Worm (Caenorhabditis elegans) whole organism, L1 larva: Measurements from ENCODE around the gene C14E2.5.

ENCODE experiments used
- aha-1 ChIP-seq: fragments of 150-350 bp; optimal IDR thresholded peaks from 2 replicates; lab custom pipeline; 2014; ENCODE audit warnings: missing biosample characterization, missing genetic modification characterization
- ceh-8 ChIP-seq: fragments of 200-800 bp; sonication (Bioruptor generic); optimal IDR thresholded peaks from 2 replicates; lab custom pipeline; 2018; ENCODE audit warnings: mild to moderate bottlenecking, missing genetic modification characterization, moderate library complexity, missing compliant biosample characterization
- ceh-82 ChIP-seq, 3 experiments: fragments of 150-350 bp in 1 of 3; sonication (generic microtip) in 2 of 3; optimal IDR thresholded peaks; 2 replicates each; lab custom pipeline; 2014 to 2017; ENCODE audit warnings: missing biosample characterization in 3 of 3, missing genetic modification characterization in 3 of 3
- ces-1 ChIP-seq: fragments of 150-350 bp; optimal IDR thresholded peaks from 2 replicates; lab custom pipeline; 2014; ENCODE audit warnings: missing biosample characterization, missing genetic modification reagents, missing genetic modification characterization
- dpl-1 ChIP-seq, 3 experiments: fragments of 150-350 bp in 2 of 3; sonication (generic microtip) in 1 of 3; optimal IDR thresholded peaks; 2 replicates each; lab custom pipeline; 2014 to 2017; ENCODE audit warnings: missing biosample characterization in 3 of 3, missing genetic modification characterization in 3 of 3, missing genetic modification reagents in 3 of 3
- efl-1 ChIP-seq, 4 experiments: fragments of 150-350 bp; optimal IDR thresholded peaks in 3 of 4; peaks in 1 of 4; 1 replicate in 1 of 4; 2 replicates in 3 of 4; lab custom pipeline; 2014; ENCODE audit warnings: missing biosample characterization in 2 of 4, missing genetic modification characterization in 2 of 4, missing genetic modification reagents in 2 of 4
- efl-3 ChIP-seq: fragments of 200-800 bp; sonication (Bioruptor generic); optimal IDR thresholded peaks from 2 replicates; lab custom pipeline; 2018; ENCODE audit warnings: mild to moderate bottlenecking, missing genetic modification characterization, missing compliant biosample characterization
- egl-13 ChIP-seq: sonication (generic microtip); optimal IDR thresholded peaks from 2 replicates; lab custom pipeline; 2016; ENCODE audit warnings: missing genotype, missing genetic modification reagents, missing genetic modification characterization, missing compliant biosample characterization
- egl-27 ChIP-seq, 2 experiments: fragments of 150-350 bp in 1 of 2; sonication (generic microtip); optimal IDR thresholded peaks; 3 replicates each; lab custom pipeline; 2017 to 2018; ENCODE audit warnings: missing biosample characterization in 2 of 2, missing genetic modification characterization in 2 of 2, missing genetic modification reagents in 2 of 2
- fkh-4 ChIP-seq: sonication (generic microtip); optimal IDR thresholded peaks from 2 replicates; lab custom pipeline; 2016; ENCODE audit warnings: missing compliant biosample characterization, missing genetic modification characterization, borderline replicate concordance
- fkh-8 ChIP-seq: sonication (generic microtip); optimal IDR thresholded peaks from 2 replicates; lab custom pipeline; 2016; ENCODE audit warnings: mild to moderate bottlenecking, missing genetic modification characterization, missing compliant biosample characterization
- hlh-17 ChIP-seq: fragments of 200-800 bp; sonication (Bioruptor generic); optimal IDR thresholded peaks from 2 replicates; lab custom pipeline; 2018; ENCODE audit warnings: missing genetic modification characterization, mild to moderate bottlenecking, missing compliant biosample characterization, moderate library complexity, borderline replicate concordance
- hpl-2 ChIP-seq: fragments of 150-350 bp; optimal IDR thresholded peaks from 2 replicates; lab custom pipeline; 2014; ENCODE audit warnings: missing biosample characterization, missing genetic modification reagents, missing genetic modification characterization
- irx-1 ChIP-seq: sonication (generic microtip); optimal IDR thresholded peaks from 2 replicates; lab custom pipeline; 2016; ENCODE audit warnings: missing genetic modification characterization, missing compliant biosample characterization
- isw-1 ChIP-seq: fragments of 200-800 bp; sonication (Bioruptor generic); IDR thresholded peaks from 2 replicates; pipeline ENCODE4 v1.3.6; 2022; ENCODE audit warnings: missing genetic modification characterization, missing compliant biosample characterization
- jun-1 ChIP-seq: fragments of 150-350 bp; optimal IDR thresholded peaks from 2 replicates; lab custom pipeline; 2014; ENCODE audit warnings: missing biosample characterization, missing genetic modification reagents, missing genetic modification characterization
- lin-35 ChIP-seq, 2 experiments: fragments of 150-350 bp; optimal IDR thresholded peaks; 2 replicates each; lab custom pipeline; 2014; ENCODE audit warnings: missing biosample characterization in 2 of 2, missing genetic modification characterization in 2 of 2, missing genetic modification reagents in 2 of 2
- lsy-2 ChIP-seq, 2 experiments: fragments of 150-350 bp; optimal IDR thresholded peaks; 2 replicates each; lab custom pipeline; 2014; ENCODE audit warnings: missing biosample characterization in 2 of 2, missing genetic modification characterization in 2 of 2
- mab-9 ChIP-seq: fragments of 200-800 bp; sonication (Bioruptor generic); IDR thresholded peaks from 2 replicates; pipeline ENCODE4 v1.3.6; 2022; ENCODE audit warnings: missing genetic modification reagents, missing genetic modification characterization, missing compliant biosample characterization
- mdl-1 ChIP-seq, 2 experiments: fragments of 150-350 bp; optimal IDR thresholded peaks; 2 replicates each; lab custom pipeline; 2014 to 2017; ENCODE audit warnings: missing biosample characterization in 2 of 2, missing genetic modification characterization in 2 of 2, inconsistent platforms in 1 of 2
- mep-1 ChIP-seq: fragments of 150-350 bp; optimal IDR thresholded peaks from 2 replicates; lab custom pipeline; 2014; ENCODE audit warnings: missing biosample characterization, missing genetic modification characterization
- nhr-11 ChIP-seq: fragments of 150-350 bp; optimal IDR thresholded peaks from 2 replicates; lab custom pipeline; 2014; ENCODE audit warnings: missing biosample characterization, missing genetic modification characterization
- nhr-20 ChIP-seq: sonication (generic microtip); optimal IDR thresholded peaks from 2 replicates; lab custom pipeline; 2016; ENCODE audit warnings: mild to moderate bottlenecking, missing genetic modification characterization, missing compliant biosample characterization
- nhr-28 ChIP-seq: fragments of 150-350 bp; optimal IDR thresholded peaks from 2 replicates; lab custom pipeline; 2014; ENCODE audit warnings: missing biosample characterization, missing genetic modification characterization
- nhr-47 ChIP-seq: sonication (generic microtip); optimal IDR thresholded peaks from 2 replicates; lab custom pipeline; 2016; ENCODE audit warnings: mild to moderate bottlenecking, missing genetic modification characterization, moderate library complexity, missing compliant biosample characterization
- nhr-71 ChIP-seq: sonication (generic microtip); optimal IDR thresholded peaks from 2 replicates; lab custom pipeline; 2016; ENCODE audit warnings: mild to moderate bottlenecking, missing genetic modification characterization, moderate library complexity, missing compliant biosample characterization
- nhr-76 ChIP-seq: sonication (generic microtip); optimal IDR thresholded peaks from 2 replicates; lab custom pipeline; 2017; ENCODE audit warnings: missing biosample characterization, missing genetic modification characterization
- nhr-85 ChIP-seq: sonication (generic microtip); peaks from one replicate; lab custom pipeline; 2016; ENCODE audit warnings: missing genetic modification characterization, inconsistent platforms, missing compliant biosample characterization
- nhr-90 ChIP-seq: sonication (generic microtip); optimal IDR thresholded peaks from 2 replicates; lab custom pipeline; 2016; ENCODE audit warnings: mild to moderate bottlenecking, missing genetic modification characterization, missing compliant biosample characterization; ENCODE audit not compliant: poor library complexity
- rnt-1 ChIP-seq: sonication (generic microtip); optimal IDR thresholded peaks from 2 replicates; lab custom pipeline; 2016; ENCODE audit warnings: mild to moderate bottlenecking, missing genetic modification characterization, moderate library complexity, missing compliant biosample characterization
- skn-1 ChIP-seq: fragments of 150-350 bp; optimal IDR thresholded peaks from 2 replicates; lab custom pipeline; 2014; ENCODE audit warnings: missing biosample characterization, missing genetic modification characterization
- snpc-4 ChIP-seq: fragments of 150-350 bp; optimal IDR thresholded peaks from 2 replicates; lab custom pipeline; 2014; ENCODE audit warnings: missing biosample characterization, missing genetic modification characterization
- snu-23 ChIP-seq: sonication (generic microtip); optimal IDR thresholded peaks from 2 replicates; lab custom pipeline; 2016; ENCODE audit warnings: missing genetic modification characterization, missing compliant biosample characterization
- sox-4 ChIP-seq: sonication (generic microtip); optimal IDR thresholded peaks from 2 replicates; lab custom pipeline; 2016; ENCODE audit warnings: missing genetic modification characterization, missing compliant biosample characterization
- sup-37 ChIP-seq: fragments of 200-800 bp; sonication (Bioruptor generic); optimal IDR thresholded peaks from 2 replicates; lab custom pipeline; 2018; ENCODE audit warnings: mild to moderate bottlenecking, missing genetic modification characterization, missing compliant biosample characterization
- swsn-7 ChIP-seq: sonication (generic microtip); optimal IDR thresholded peaks from 2 replicates; lab custom pipeline; 2016; ENCODE audit warnings: missing genetic modification characterization, missing compliant biosample characterization
- tbx-2 ChIP-seq: sonication (generic microtip); optimal IDR thresholded peaks from 2 replicates; lab custom pipeline; 2016; ENCODE audit warnings: missing genetic modification characterization, missing compliant biosample characterization
- unc-62 ChIP-seq: fragments of 150-350 bp; optimal IDR thresholded peaks from 2 replicates; lab custom pipeline; 2014; ENCODE audit warnings: missing biosample characterization, missing genetic modification reagents, missing genetic modification characterization
- unc-86 ChIP-seq: sonication (generic microtip); optimal IDR thresholded peaks from 2 replicates; lab custom pipeline; 2016; ENCODE audit warnings: missing genetic modification characterization, missing compliant biosample characterization
- vab-15 ChIP-seq: sonication (generic microtip); optimal IDR thresholded peaks from 2 replicates; lab custom pipeline; 2017; ENCODE audit warnings: missing genotype, mild to moderate bottlenecking, missing genetic modification characterization, missing compliant biosample characterization
- xbp-1 ChIP-seq: sonication (generic microtip); optimal IDR thresholded peaks from 2 replicates; lab custom pipeline; 2016; ENCODE audit warnings: missing genetic modification characterization, missing compliant biosample characterization
- ztf-11 ChIP-seq, 2 experiments: sonication (generic microtip); optimal IDR thresholded peaks; 2 replicates each; lab custom pipeline; 2016 to 2017; ENCODE audit warnings: missing genetic modification characterization in 2 of 2, missing biosample characterization in 1 of 2, missing compliant biosample characterization in 1 of 2

The C14E2.5 gene

DNA sequence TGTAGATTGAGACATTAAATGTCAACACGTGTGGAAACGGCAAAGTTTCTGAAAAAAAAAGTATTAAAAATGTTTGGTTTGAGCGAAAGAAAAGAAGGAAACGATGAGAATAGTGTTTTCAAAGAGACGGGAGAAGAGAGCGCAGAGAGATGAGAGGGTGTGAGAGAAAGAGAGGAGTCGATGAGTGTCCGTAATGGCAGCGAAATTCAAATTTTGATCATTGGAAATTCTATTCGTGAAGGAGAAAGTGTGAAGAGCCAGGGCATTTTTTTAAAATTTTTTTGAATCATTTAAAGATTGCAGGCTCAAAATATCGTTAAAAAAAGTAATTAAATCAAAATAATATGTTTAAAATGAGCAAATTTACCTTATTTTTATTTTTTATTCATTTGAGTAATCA is 20.4 kb upstream of the C14E2.5 start, which contains the start of gene T26C11.4:
Gene T26C11.4, minus strand, starts transcription at position 54 of the 400 bp plus-strand sequence.
- TF ChIP-seq mab-9 (GFP tag; lab: Robert Waterston, UW) (no peak), nhr-85 (tag; lab: Kevin White, UChicago) (no peak), lin-35 (GFP tag; optimal IDR thresholded peaks at IDR 0.05; lab: Kevin White, UChicago) (peak; percentile 49 to 88), aha-1 (tag; lab: Kevin White, UChicago) (no peak), snpc-4 (tag; lab: Kevin White, UChicago) (no peak), jun-1 (no peak), egl-27 (tag; optimal IDR thresholded peaks at IDR 0.05; lab: Kevin White, UChicago) (no peak), mdl-1 (tag; optimal IDR thresholded peaks at IDR 0.05; lab: Kevin White, UChicago) (no peak), vab-15 (tag; lab: Kevin White, UChicago) (no peak), efl-1 (optimal IDR thresholded peaks at IDR 0.05; lab: Kevin White, UChicago) (peak in 1 of 2 experiments; percentile 76), efl-1 (GFP tag; optimal IDR thresholded peaks at IDR 0.05 in 1 of 2; lab: Kevin White, UChicago) (peak; percentile 77 to 97), hpl-2 (GFP tag; lab: Kevin White, UChicago) (no peak), isw-1 (GFP tag; lab: Robert Waterston, UW) (no peak), xbp-1 (peak; percentile 3), nhr-90 (no peak), tbx-2 (tag; lab: Kevin White, UChicago) (peak; percentile 8), ceh-82 (tag; optimal IDR thresholded peaks at IDR 0.05; lab: Kevin White, UChicago) (peak in 1 of 3 experiments; percentile 38), sox-4 (tag; lab: Kevin White, UChicago) (no peak), skn-1 (tag; lab: Kevin White, UChicago) (peak; percentile 54), nhr-47 (tag; lab: Kevin White, UChicago) (peak; percentile 47), nhr-76 (tag; lab: Kevin White, UChicago) (no peak), efl-3 (GFP tag; lab: Kevin White, UChicago) (no peak), dpl-1 (GFP tag; optimal IDR thresholded peaks at IDR 0.05; lab: Kevin White, UChicago) (peak; percentile 67 to 77 (median 72)), nhr-20 (tag; lab: Kevin White, UChicago) (peak; percentile 14), irx-1 (tag; lab: Kevin White, UChicago) (no peak), ces-1 (GFP tag; lab: Kevin White, UChicago) (no peak), mep-1 (tag; lab: Kevin White, UChicago) (no peak), ztf-11 (tag; optimal IDR thresholded peaks at IDR 0.05; lab: Kevin White, UChicago) (no peak), fkh-8 (tag; lab: Kevin White, UChicago) (no peak), nhr-11 (tag; lab: Kevin White, UChicago) (no peak), lsy-2 (tag; optimal IDR thresholded peaks at IDR 0.05; lab: Kevin White, UChicago) (peak; percentile 24 to 29), egl-13 (tag; lab: Kevin White, UChicago) (peak; percentile 6), unc-62 (GFP tag; lab: Kevin White, UChicago) (no peak), unc-86 (no peak), nhr-28 (tag; lab: Kevin White, UChicago) (no peak), snu-23 (GFP tag; lab: Kevin White, UChicago) (peak; percentile 50), hlh-17 (no peak), rnt-1 (tag; lab: Kevin White, UChicago) (peak; percentile 21), fkh-4 (tag; lab: Kevin White, UChicago) (no peak), ceh-8 (GFP tag; lab: Kevin White, UChicago) (no peak), sup-37 (GFP tag; lab: Kevin White, UChicago) (no peak), nhr-71 (tag; lab: Kevin White, UChicago) (peak; percentile 36), swsn-7 (no peak)
